Worm (Caenorhabditis elegans): ENCODE measurements around the gene srsx-15.

srsx-15 gene

ce11 chrIV:5595567-5595966, 28.1 kb downstream of the srsx-15 start:
- no peak for TF ChIP-seq ztf-11 (tag; optimal IDR thresholded peaks at IDR 0.05)
- no peak for TF ChIP-seq daf-12 (tag; optimal IDR thresholded peaks at IDR 0.05)
- no peak for TF ChIP-seq nhr-23 (tag; optimal IDR thresholded peaks at IDR 0.05)
- no peak for TF ChIP-seq ceh-16 (tag; optimal IDR thresholded peaks at IDR 0.05)
- TF ChIP-seq eor-1 (tag; optimal IDR thresholded peaks at IDR 0.05), result no peak
- TF ChIP-seq jun-1 (tag; optimal IDR thresholded peaks at IDR 0.05), result no peak
- no peak for TF ChIP-seq elt-1 (tag; optimal IDR thresholded peaks at IDR 0.05)
- no peak for TF ChIP-seq lsy-12 (tag; optimal IDR thresholded peaks at IDR 0.05)
- no peak for TF ChIP-seq sea-2 (GFP tag; optimal IDR thresholded peaks at IDR 0.05)
- TF ChIP-seq aly-2 (tag; optimal IDR thresholded peaks at IDR 0.05), result no peak
- TF ChIP-seq lin-15B (tag; optimal IDR thresholded peaks at IDR 0.05), result no peak
- no peak for TF ChIP-seq fkh-2 (tag; optimal IDR thresholded peaks at IDR 0.05)
- TF ChIP-seq ceh-9 (tag; optimal IDR thresholded peaks at IDR 0.05), result no peak
- no peak for TF ChIP-seq R02D3.7 (tag; optimal IDR thresholded peaks at IDR 0.05)
- TF ChIP-seq egl-27 (tag; optimal IDR thresholded peaks at IDR 0.05), result no peak

DNA sequence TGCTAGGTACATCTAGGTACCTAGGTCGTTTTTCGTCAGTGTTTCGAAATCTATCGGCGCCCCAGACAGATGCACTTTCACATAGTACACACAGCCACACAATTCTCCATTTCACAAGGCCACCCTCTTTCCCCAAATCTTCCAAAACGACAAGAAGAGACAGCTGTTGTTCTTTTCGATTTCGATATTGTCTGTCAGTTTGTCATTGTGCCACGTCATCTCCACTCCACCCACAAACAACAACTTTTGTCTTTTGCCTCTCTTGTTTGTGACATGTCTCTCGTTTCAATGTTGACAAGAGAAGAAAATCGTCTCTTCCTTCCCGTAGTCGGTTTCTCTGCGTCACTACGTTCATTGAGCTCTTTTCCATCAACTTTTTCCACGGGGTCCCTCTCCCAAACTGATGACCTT, 29.8 kb downstream of the srsx-15 start:
- no peak for TF ChIP-seq nhr-12 (tag; optimal IDR thresholded peaks at IDR 0.05)
- TF ChIP-seq pqm-1 (tag; optimal IDR thresholded peaks at IDR 0.05), result no peak
- no peak for TF ChIP-seq eor-1 (tag; optimal IDR thresholded peaks at IDR 0.05)
- TF ChIP-seq unc-62 (GFP tag; optimal IDR thresholded peaks at IDR 0.05), result peak; percentile 75
- no peak for TF ChIP-seq nhr-76 (tag; optimal IDR thresholded peaks at IDR 0.05)
- TF ChIP-seq tbx-2 (tag; optimal IDR thresholded peaks at IDR 0.05), result no peak
- TF ChIP-seq daf-12 (tag; optimal IDR thresholded peaks at IDR 0.05), result no peak
- no peak for TF ChIP-seq mml-1 (tag; optimal IDR thresholded peaks at IDR 0.05)
- TF ChIP-seq nhr-25 (tag; optimal IDR thresholded peaks at IDR 0.05), result peak; percentile 80
- TF ChIP-seq ztf-4 (tag; optimal IDR thresholded peaks at IDR 0.05), result no peak
- TF ChIP-seq pha-4 (tag; optimal IDR thresholded peaks at IDR 0.05), result peak; percentile 100
- TF ChIP-seq ceh-9 (tag; optimal IDR thresholded peaks at IDR 0.05), result no peak
- peak; percentile 30 for TF ChIP-seq jun-1 (tag; optimal IDR thresholded peaks at IDR 0.05)
- TF ChIP-seq nhr-28 (tag; optimal IDR thresholded peaks at IDR 0.05), result no peak
- TF ChIP-seq ztf-11 (tag; optimal IDR thresholded peaks at IDR 0.05), result no peak
- peak; percentile 30 for TF ChIP-seq snpc-4 (tag; optimal IDR thresholded peaks at IDR 0.05)
- no peak for TF ChIP-seq nhr-11 (tag; optimal IDR thresholded peaks at IDR 0.05)
- no peak for TF ChIP-seq fkh-10 (GFP tag; optimal IDR thresholded peaks at IDR 0.05)
- TF ChIP-seq skn-1 (tag; optimal IDR thresholded peaks at IDR 0.05), result no peak
- TF ChIP-seq R02D3.7 (tag; optimal IDR thresholded peaks at IDR 0.05), result no peak
- TF ChIP-seq nhr-237 (tag; optimal IDR thresholded peaks at IDR 0.05), result no peak
- TF ChIP-seq fos-1 (tag; optimal IDR thresholded peaks at IDR 0.05), result no peak
- no peak for TF ChIP-seq elt-2 (tag; optimal IDR thresholded peaks at IDR 0.05)
- TF ChIP-seq nhr-67 (tag; optimal IDR thresholded peaks at IDR 0.05), result no peak
- no peak for TF ChIP-seq ceh-16 (tag; optimal IDR thresholded peaks at IDR 0.05)
- peak; percentile 75 for TF ChIP-seq ama-1 (optimal IDR thresholded peaks at IDR 0.05)
- peak; percentile 24 for TF ChIP-seq lin-15B (tag; optimal IDR thresholded peaks at IDR 0.05)
- no peak for TF ChIP-seq unc-39 (tag; optimal IDR thresholded peaks at IDR 0.05)
- no peak for TF ChIP-seq nhr-77 (tag; optimal IDR thresholded peaks at IDR 0.05)
- no peak for TF ChIP-seq elt-3 (tag; optimal IDR thresholded peaks at IDR 0.05)
- peak; percentile 15 for TF ChIP-seq elt-1 (tag; optimal IDR thresholded peaks at IDR 0.05)
- peak; percentile 53 for TF ChIP-seq nhr-23 (tag; optimal IDR thresholded peaks at IDR 0.05)
- TF ChIP-seq ceh-82 (tag; optimal IDR thresholded peaks at IDR 0.05), result no peak
- no peak for TF ChIP-seq sea-2 (GFP tag; optimal IDR thresholded peaks at IDR 0.05)
- no peak for TF ChIP-seq mdl-1 (tag; optimal IDR thresholded peaks at IDR 0.05)
- peak; percentile 51 for TF ChIP-seq nhr-43 (tag; optimal IDR thresholded peaks at IDR 0.05; ENCODE audit: poor library complexity, severe bottlenecking)
- TF ChIP-seq egl-27 (tag; optimal IDR thresholded peaks at IDR 0.05), result peak; percentile 55
- TF ChIP-seq ceh-28 (tag; optimal IDR thresholded peaks at IDR 0.05), result peak; percentile 16
- TF ChIP-seq lin-39 (tag; optimal IDR thresholded peaks at IDR 0.05), result peak; percentile 83
- no peak for TF ChIP-seq ZK546.5 (tag; optimal IDR thresholded peaks at IDR 0.05)
- peak; percentile 98 for TF ChIP-seq fkh-2 (tag; optimal IDR thresholded peaks at IDR 0.05)
- peak; percentile 68 for TF ChIP-seq egl-5 (tag; optimal IDR thresholded peaks at IDR 0.05)
- TF ChIP-seq aly-2 (tag; optimal IDR thresholded peaks at IDR 0.05), result no peak
- peak; percentile 71 for TF ChIP-seq nfya-1 (tag; optimal IDR thresholded peaks at IDR 0.05; ENCODE audit: insufficient read depth)
- peak; percentile 38 for TF ChIP-seq hmg-11 (tag; optimal IDR thresholded peaks at IDR 0.05)
- TF ChIP-seq lsy-12 (tag; optimal IDR thresholded peaks at IDR 0.05), result peak; percentile 0
- TF ChIP-seq zag-1 (tag; optimal IDR thresholded peaks at IDR 0.05), result no peak

Measured in whole organism, L3 larva.